Fruit fly (Drosophila melanogaster): Measurements from ENCODE around the gene fray.
A peak's percentile ranks its signal among the peaks of the same experiment; 100 is the strongest.

fray gene

dm6 chr3R:18590754-18591153, 17.9 kb downstream of the fray start, which contains the start of gene qin:
Gene qin (plus strand): TSS chr3R:18591027.
- TF ChIP-seq CTCF (optimal IDR thresholded peaks at IDR 0.05) (no peak), CG8478 (optimal IDR thresholded peaks at IDR 0.05) (no peak)

dm6 chr3R:18598391-18598790, 25.5 kb downstream of the fray start, which contains the start of gene Tssk:
Gene Tssk (plus strand): TSS chr3R:18598691.
- TF ChIP-seq CTCF (optimal IDR thresholded peaks at IDR 0.05): no peak
- no peak for TF ChIP-seq CG8478 (optimal IDR thresholded peaks at IDR 0.05)

dm6 chr3R:18616007-18616406, 43.1 kb downstream of the fray start:
- TF ChIP-seq CTCF (optimal IDR thresholded peaks at IDR 0.05) (no peak), CG8478 (optimal IDR thresholded peaks at IDR 0.05) (no peak)

dm6 chr3R:18617411-18617810, 44.5 kb downstream of the fray start, which contains the start of gene CG7695:
Gene CG7695 (minus strand): TSS chr3R:18617511.
- no peak for TF ChIP-seq CG8478 (optimal IDR thresholded peaks at IDR 0.05)
- no peak for TF ChIP-seq CTCF (optimal IDR thresholded peaks at IDR 0.05)

- TF ChIP-seq CG8478 (optimal IDR thresholded peaks at IDR 0.05) (no peak), CTCF (optimal IDR thresholded peaks at IDR 0.05) (no peak)
Measured at dm6 chr3R:18619451-18619942, 46.6 kb downstream of the fray start.

dm6 chr3R:18621230-18621629, 48.3 kb downstream of the fray start, which contains the start of gene CG14304:
Gene CG14304 (minus strand): TSS chr3R:18621327.
- no peak for TF ChIP-seq CG8478 (optimal IDR thresholded peaks at IDR 0.05)
- peak; percentile 6 to 18 for TF ChIP-seq CTCF (optimal IDR thresholded peaks at IDR 0.05)

- TF ChIP-seq CTCF (optimal IDR thresholded peaks at IDR 0.05) (no peak), CG8478 (optimal IDR thresholded peaks at IDR 0.05) (no peak)
Measured at dm6 chr3R:18624541-18624940, 51.6 kb downstream of the fray start.

dm6 chr3R:18628311-18628811, 55.5 kb downstream of the fray start:
- no peak for TF ChIP-seq CTCF (optimal IDR thresholded peaks at IDR 0.05)
- TF ChIP-seq CG8478 (optimal IDR thresholded peaks at IDR 0.05): no peak

dm6 chr3R:18633099-18633498, 60.2 kb downstream of the fray start:
- TF ChIP-seq CTCF (optimal IDR thresholded peaks at IDR 0.05) (no peak), CG8478 (optimal IDR thresholded peaks at IDR 0.05) (no peak)
